Worm (Caenorhabditis elegans) whole organism, early embryonic: ENCODE data around the gene T04C12.1.

Source experiments
- B0310.2 ChIP-seq: sonication (generic microtip); optimal IDR thresholded peaks from 2 replicates; lab custom pipeline; 2016; ENCODE audit warnings: mild to moderate bottlenecking, missing genetic modification characterization, missing compliant biosample characterization
- F13C5.2 ChIP-seq: sonication (generic microtip); optimal IDR thresholded peaks from 2 replicates; lab custom pipeline; 2017; ENCODE audit warnings: mild to moderate bottlenecking, missing genetic modification characterization, inconsistent platforms, missing compliant biosample characterization
- aly-1 ChIP-seq: sonication (generic microtip); optimal IDR thresholded peaks from 2 replicates; lab custom pipeline; 2016; ENCODE audit warnings: missing genetic modification characterization, missing compliant biosample characterization
- ama-1 ChIP-seq: fragments of 150-350 bp; optimal IDR thresholded peaks from 2 replicates; lab custom pipeline; 2014
- ceh-13 ChIP-seq: fragments of 200-800 bp; sonication (Bioruptor generic); optimal IDR thresholded peaks from 2 replicates; lab custom pipeline; 2018; ENCODE audit warnings: mild to moderate bottlenecking, missing genetic modification characterization, missing compliant biosample characterization
- ceh-36 ChIP-seq: sonication (generic microtip); optimal IDR thresholded peaks from 2 replicates; lab custom pipeline; 2016; ENCODE audit warnings: missing genetic modification characterization, inconsistent platforms, missing compliant biosample characterization
- ets-7 ChIP-seq: sonication (generic microtip); optimal IDR thresholded peaks from 2 replicates; lab custom pipeline; 2016; ENCODE audit warnings: missing genotype, missing genetic modification characterization, missing compliant biosample characterization
- flt-1 ChIP-seq: fragments of 200-800 bp; sonication (Bioruptor generic); IDR thresholded peaks from 2 replicates; pipeline ENCODE4 v1.3.6; 2022; ENCODE audit warnings: missing genetic modification characterization, missing compliant biosample characterization
- hmbx-1 ChIP-seq: sonication (generic microtip); optimal IDR thresholded peaks from 2 replicates; lab custom pipeline; 2016; ENCODE audit warnings: mild to moderate bottlenecking, missing genetic modification characterization, missing compliant biosample characterization
- hmg-4 ChIP-seq: fragments of 200-800 bp; sonication (Bioruptor generic); optimal IDR thresholded peaks from 2 replicates; lab custom pipeline; 2018; ENCODE audit warnings: mild to moderate bottlenecking, missing genetic modification characterization, missing compliant biosample characterization
- hnd-1 ChIP-seq: sonication (generic microtip); optimal IDR thresholded peaks from 2 replicates; lab custom pipeline; 2016; ENCODE audit warnings: missing genetic modification characterization, missing compliant biosample characterization
- pes-1 ChIP-seq: fragments of 200-800 bp; sonication (Bioruptor generic); IDR thresholded peaks from 2 replicates; pipeline ENCODE4 v1.3.6; 2022; ENCODE audit warnings: missing genetic modification reagents, missing genetic modification characterization, missing compliant biosample characterization
- scrt-1 ChIP-seq: fragments of 200-800 bp; sonication (Bioruptor generic); IDR thresholded peaks from 2 replicates; pipeline ENCODE4 v1.3.6; 2022; ENCODE audit warnings: missing genetic modification characterization, missing compliant biosample characterization
- sea-1 ChIP-seq: fragments of 200-800 bp; sonication (Bioruptor generic); conservative IDR thresholded peaks from 2 replicates; pipeline ENCODE4 v1.3.6; 2022; ENCODE audit warnings: missing genetic modification characterization, missing compliant biosample characterization
- tbx-11 ChIP-seq: fragments of 200-800 bp; sonication (Bioruptor generic); IDR thresholded peaks from 2 replicates; pipeline ENCODE4 v1.3.6; 2022; ENCODE audit warnings: missing genetic modification characterization, missing compliant biosample characterization
- tbx-37 ChIP-seq: fragments of 200-800 bp; sonication (Bioruptor generic); conservative IDR thresholded peaks from 2 replicates; pipeline ENCODE4 v1.3.6; 2022; ENCODE audit warnings: missing genetic modification reagents, missing genetic modification characterization, missing compliant biosample characterization
- tra-4 ChIP-seq: sonication (generic microtip); optimal IDR thresholded peaks from 2 replicates; lab custom pipeline; 2017; ENCODE audit warnings: missing genetic modification characterization, missing compliant biosample characterization

T04C12.1 gene

ce11 chrV:11059180-11059579 lies at the start of gene T04C12.1:
TSS of gene T04C12.1 (minus strand) at chrV:11059269.
- no peak for TF ChIP-seq scrt-1 (GFP tag; lab: Robert Waterston, UW)
- no peak for TF ChIP-seq tbx-37 (GFP tag; lab: Robert Waterston, UW)
- TF ChIP-seq flt-1: no peak
- no peak for TF ChIP-seq F13C5.2 (tag; lab: Kevin White, UChicago)
- no peak for TF ChIP-seq pes-1 (GFP tag; lab: Robert Waterston, UW)
- no peak for TF ChIP-seq ets-7 (tag; lab: Kevin White, UChicago)
- TF ChIP-seq hmg-4: no peak
- no peak for TF ChIP-seq hnd-1 (tag; lab: Kevin White, UChicago)
- TF ChIP-seq sea-1 (GFP tag; lab: Robert Waterston, UW): no peak
- no peak for TF ChIP-seq tbx-11 (GFP tag; lab: Robert Waterston, UW)
- TF ChIP-seq ama-1 (lab: Kevin White, UChicago): no peak
- no peak for TF ChIP-seq ceh-13 (GFP tag; lab: Kevin White, UChicago)
- no peak for TF ChIP-seq hmbx-1 (tag; lab: Kevin White, UChicago)
- no peak for TF ChIP-seq ceh-36 (tag; lab: Kevin White, UChicago)
- no peak for TF ChIP-seq aly-1 (tag; lab: Kevin White, UChicago)
- TF ChIP-seq tra-4 (tag; lab: Kevin White, UChicago): no peak
- no peak for TF ChIP-seq B0310.2

ce11 chrV:11104408-11104807 lies 45.3 kb upstream of the T04C12.1 start:
- TF ChIP-seq hnd-1 (tag; lab: Kevin White, UChicago) (no peak), tbx-11 (GFP tag; lab: Robert Waterston, UW) (no peak), tra-4 (tag; lab: Kevin White, UChicago) (no peak), tbx-37 (GFP tag; lab: Robert Waterston, UW) (no peak), ets-7 (tag; lab: Kevin White, UChicago) (no peak), B0310.2 (no peak), flt-1 (no peak), ama-1 (lab: Kevin White, UChicago) (no peak)

- TF ChIP-seq pes-1 (GFP tag; lab: Robert Waterston, UW) (no peak), ceh-13 (GFP tag; lab: Kevin White, UChicago) (no peak), scrt-1 (GFP tag; lab: Robert Waterston, UW) (no peak), flt-1 (no peak), hmbx-1 (tag; lab: Kevin White, UChicago) (no peak), B0310.2 (no peak), aly-1 (tag; lab: Kevin White, UChicago) (no peak), sea-1 (GFP tag; lab: Robert Waterston, UW) (no peak)
Measured at ce11 chrV:11098599-11098998, 39.5 kb upstream of the T04C12.1 start, which contains the start of gene cdkl-1. TSS of gene cdkl-1 (plus strand) at chrV:11098899.

- TF ChIP-seq ama-1 (lab: Kevin White, UChicago): no peak
- no peak for TF ChIP-seq ets-7 (tag; lab: Kevin White, UChicago)
- no peak for TF ChIP-seq ceh-36 (tag; lab: Kevin White, UChicago)
- TF ChIP-seq B0310.2: no peak
- no peak for TF ChIP-seq hmg-4
- TF ChIP-seq sea-1 (GFP tag; lab: Robert Waterston, UW): no peak
- TF ChIP-seq F13C5.2 (tag; lab: Kevin White, UChicago): no peak
- TF ChIP-seq hnd-1 (tag; lab: Kevin White, UChicago): no peak
- TF ChIP-seq tra-4 (tag; lab: Kevin White, UChicago): no peak
- no peak for TF ChIP-seq tbx-37 (GFP tag; lab: Robert Waterston, UW)
- no peak for TF ChIP-seq pes-1 (GFP tag; lab: Robert Waterston, UW)
- no peak for TF ChIP-seq hmbx-1 (tag; lab: Kevin White, UChicago)
- TF ChIP-seq scrt-1 (GFP tag; lab: Robert Waterston, UW): no peak
- no peak for TF ChIP-seq tbx-11 (GFP tag; lab: Robert Waterston, UW)
- TF ChIP-seq flt-1: no peak
Measured at ce11 chrV:11095873-11096272, 36.8 kb upstream of the T04C12.1 start, which contains the start of gene Y42A5A.3. TSS of gene Y42A5A.3 (minus strand) at chrV:11095973.

- TF ChIP-seq ets-7 (tag; lab: Kevin White, UChicago) (no peak), ceh-36 (tag; lab: Kevin White, UChicago) (no peak), B0310.2 (no peak), hmbx-1 (tag; lab: Kevin White, UChicago) (no peak), ama-1 (lab: Kevin White, UChicago) (no peak), hnd-1 (tag; lab: Kevin White, UChicago) (no peak), sea-1 (GFP tag; lab: Robert Waterston, UW) (no peak), F13C5.2 (tag; lab: Kevin White, UChicago) (no peak)
Measured at ce11 chrV:11094698-11095097, 35.6 kb upstream of the T04C12.1 start.

ce11 chrV:11093163-11094091 lies 34.4 kb upstream of the T04C12.1 start, which contains the start of gene lact-8:
TSS of gene lact-8 (minus strand) at chrV:11093607.
- TF ChIP-seq hmbx-1 (tag; lab: Kevin White, UChicago) (no peak), hmg-4 (no peak), scrt-1 (GFP tag; lab: Robert Waterston, UW) (no peak), flt-1 (no peak), F13C5.2 (tag; lab: Kevin White, UChicago) (no peak), ceh-13 (GFP tag; lab: Kevin White, UChicago) (no peak), ama-1 (lab: Kevin White, UChicago) (no peak), tra-4 (tag; lab: Kevin White, UChicago) (no peak), sea-1 (GFP tag; lab: Robert Waterston, UW) (no peak), hnd-1 (tag; lab: Kevin White, UChicago) (no peak), B0310.2 (no peak), ceh-36 (tag; lab: Kevin White, UChicago) (no peak)
